Worm (Caenorhabditis elegans): ENCODE results near the gene Y55B1AR.4.

Gene Y55B1AR.4

ce11 chrIII:609549-609948 lies 4.2 kb upstream of the Y55B1AR.4 start, which contains the start of gene best-17 (continued):
- no peak for TF ChIP-seq lsy-27 (tag; optimal IDR thresholded peaks at IDR 0.05; ENCODE audit: borderline replicate concordance, insufficient read depth)
- TF ChIP-seq F37B4.10 (GFP tag; IDR thresholded peaks at IDR 0.05), result no peak
- TF ChIP-seq nhr-80 (tag; optimal IDR thresholded peaks at IDR 0.05), result no peak
- TF ChIP-seq hlh-12 (tag; optimal IDR thresholded peaks at IDR 0.05), result no peak
- TF ChIP-seq hsf-1 (GFP tag; IDR thresholded peaks at IDR 0.05), result no peak
- no peak for TF ChIP-seq mcd-1 (GFP tag; IDR thresholded peaks at IDR 0.05)

ce11 chrIII:600316-600932 lies 4.9 kb downstream of the Y55B1AR.4 start, which contains the start of gene lec-6:
Gene lec-6 (minus strand): TSS chrIII:600366.
- TF ChIP-seq F33H1.4 (GFP tag; IDR thresholded peaks at IDR 0.05) (no peak), B0336.3 (GFP tag; IDR thresholded peaks at IDR 0.05) (no peak), ZK185.1 (tag; optimal IDR thresholded peaks at IDR 0.05; ENCODE audit: poor library complexity, severe bottlenecking) (peak; percentile 66), hsf-1 (GFP tag; IDR thresholded peaks at IDR 0.05) (0 out of 2 replicates have a peak, but pooled peaks have one; percentile 8), pha-4 (tag; optimal IDR thresholded peaks at IDR 0.05) (peak; percentile 29), lag-1 (GFP tag; IDR thresholded peaks at IDR 0.05) (no peak), B0261.1 (tag; optimal IDR thresholded peaks at IDR 0.05) (no peak), mcd-1 (GFP tag; IDR thresholded peaks at IDR 0.05) (no peak), tbx-9 (tag; optimal IDR thresholded peaks at IDR 0.05; ENCODE audit: borderline replicate concordance) (no peak), nhr-80 (tag; optimal IDR thresholded peaks at IDR 0.05) (peak; percentile 93), K12H6.12 (tag; optimal IDR thresholded peaks at IDR 0.05) (no peak), nhr-90 (tag; optimal IDR thresholded peaks at IDR 0.05) (peak; percentile 49), atf-7 (tag; optimal IDR thresholded peaks at IDR 0.05) (peak; percentile 27), ztf-22 (GFP tag; optimal IDR thresholded peaks at IDR 0.05) (peak; percentile 5), F23B12.7 (tag; optimal IDR thresholded peaks at IDR 0.05; ENCODE audit: insufficient read depth) (peak; percentile 35), ets-4 (GFP tag; optimal IDR thresholded peaks at IDR 0.05) (peak; percentile 70), lin-40 (tag; optimal IDR thresholded peaks at IDR 0.05) (peak; percentile 14), pbrm-1 (GFP tag; IDR thresholded peaks at IDR 0.05) (0 out of 2 replicates have a peak, but pooled peaks have one; percentile 6), dox-1 (GFP tag; IDR thresholded peaks at IDR 0.05) (0 out of 2 replicates have a peak, but pooled peaks have one; percentile 59), tbp1 (GFP tag; optimal IDR thresholded peaks at IDR 0.05) (peak; percentile 27), zfh-2 (GFP tag; conservative IDR thresholded peaks at IDR 0.05) (no peak), let-607 (tag; optimal IDR thresholded peaks at IDR 0.05) (peak; percentile 92 to 96), let-526 (GFP tag; IDR thresholded peaks at IDR 0.05) (0 out of 2 replicates have a peak, but pooled peaks have one; percentile 16)

- TF ChIP-seq ekl-4 (GFP tag; IDR thresholded peaks at IDR 0.05), result 0 out of 2 replicates have a peak, but pooled peaks have one; percentile 36
- peak; percentile 42 for TF ChIP-seq ZK185.1 (tag; optimal IDR thresholded peaks at IDR 0.05; ENCODE audit: poor library complexity, severe bottlenecking)
- no peak for TF ChIP-seq tbx-9 (tag; optimal IDR thresholded peaks at IDR 0.05; ENCODE audit: borderline replicate concordance)
- TF ChIP-seq nhr-80 (tag; optimal IDR thresholded peaks at IDR 0.05), result peak; percentile 18
- TF ChIP-seq dox-1 (GFP tag; IDR thresholded peaks at IDR 0.05), result no peak
- TF ChIP-seq Y53G8AR.9 (GFP tag; conservative IDR thresholded peaks at IDR 0.05), result 0 out of 2 replicates have a peak, but pooled peaks have one; percentile 40
- peak in 1 of 2 experiments; percentile 17 for TF ChIP-seq let-607 (tag; optimal IDR thresholded peaks at IDR 0.05)
- no peak for TF ChIP-seq ztf-3 (GFP tag; optimal IDR thresholded peaks at IDR 0.05)
- no peak for TF ChIP-seq cebp-1 (GFP tag; IDR thresholded peaks at IDR 0.05)
- TF ChIP-seq cebp-1 (tag; optimal IDR thresholded peaks at IDR 0.05), result peak; percentile 7
- no peak for TF ChIP-seq egl-44 (GFP tag; IDR thresholded peaks at IDR 0.05)
- no peak for TF ChIP-seq zfh-2 (GFP tag; conservative IDR thresholded peaks at IDR 0.05)
- no peak for TF ChIP-seq madf-8 (GFP tag; conservative IDR thresholded peaks at IDR 0.05)
- TF ChIP-seq ztf-6 (GFP tag; IDR thresholded peaks at IDR 0.05), result no peak
- TF ChIP-seq F55B11.4 (tag; optimal IDR thresholded peaks at IDR 0.05; ENCODE audit: borderline replicate concordance, insufficient read depth), result no peak
- TF ChIP-seq F39B2.1 (GFP tag; IDR thresholded peaks at IDR 0.05), result no peak
Measured at ce11 chrIII:599279-599678, 6.0 kb downstream of the Y55B1AR.4 start.
